Fruit fly (Drosophila melanogaster): ENCODE measurements around the gene CG33223.
A peak's percentile ranks its signal among the peaks of the same experiment; 100 is the strongest.

CG33223 gene

dm6 chrX:8420772-8421448 is 62.8 kb downstream of the CG33223 start (continued):
- peak in 1 of 2 experiments; percentile 68 for TF ChIP-seq eve (GFP tag; optimal IDR thresholded peaks at IDR 0.05)
- peak; percentile 29 for TF ChIP-seq CG13296 (GFP tag; optimal IDR thresholded peaks at IDR 0.05)
- no peak for TF ChIP-seq bigmax (GFP tag; optimal IDR thresholded peaks at IDR 0.05)
- TF ChIP-seq schlank (tag; optimal IDR thresholded peaks at IDR 0.05), result no peak
- no peak for TF ChIP-seq mirr (GFP tag; optimal IDR thresholded peaks at IDR 0.05)
- no peak for TF ChIP-seq ems (GFP tag; optimal IDR thresholded peaks at IDR 0.05)
- no peak for TF ChIP-seq pita (GFP tag; optimal IDR thresholded peaks at IDR 0.05)
- peak; percentile 60 for TF ChIP-seq stwl (tag; optimal IDR thresholded peaks at IDR 0.05)
- peak; percentile 29 for TF ChIP-seq MTF-1 (GFP tag; optimal IDR thresholded peaks at IDR 0.05; ENCODE audit: borderline replicate concordance)
- TF ChIP-seq MBD-R2 (GFP tag; IDR thresholded peaks at IDR 0.05), result 0 out of 2 replicates have a peak, but pooled peaks have one; percentile 22
- no peak for TF ChIP-seq CG2678 (tag; optimal IDR thresholded peaks at IDR 0.05)
- no peak for TF ChIP-seq CG12219 (GFP tag; optimal IDR thresholded peaks at IDR 0.05)
- TF ChIP-seq dimm (GFP tag; IDR thresholded peaks at IDR 0.05), result no peak
- TF ChIP-seq E2f2 (GFP tag; IDR thresholded peaks at IDR 0.05), result peak; percentile 36; the same call in 1 of the 2 replicates
- TF ChIP-seq Blimp-1 (GFP tag; optimal IDR thresholded peaks at IDR 0.05), result peak; percentile 16
- peak; percentile 27; the same call in 1 of the 2 replicates for TF ChIP-seq CG6689 (GFP tag; IDR thresholded peaks at IDR 0.05)
- TF ChIP-seq Mad (GFP tag; optimal IDR thresholded peaks at IDR 0.05), result no peak
- no peak for TF ChIP-seq CG7271 (tag; optimal IDR thresholded peaks at IDR 0.05)
- TF ChIP-seq CG2120 (GFP tag; optimal IDR thresholded peaks at IDR 0.05), result peak; percentile 30
- TF ChIP-seq Doc2 (GFP tag; IDR thresholded peaks at IDR 0.05), result no peak
- TF ChIP-seq CG16813 (GFP tag; IDR thresholded peaks at IDR 0.05; ENCODE audit: partially characterized antibody), result peak; percentile 29; the same call in 1 of the 3 replicates
- TF ChIP-seq yki (optimal IDR thresholded peaks at IDR 0.05), result peak; percentile 99
- TF ChIP-seq stc (GFP tag; IDR thresholded peaks at IDR 0.05), result peak; percentile 21; the same call in 1 of the 2 replicates
- TF ChIP-seq Lhr (GFP tag; optimal IDR thresholded peaks at IDR 0.05), result no peak
- TF ChIP-seq cad (GFP tag; optimal IDR thresholded peaks at IDR 0.05), result peak; percentile 44
- no peak for TF ChIP-seq CG8281 (tag; optimal IDR thresholded peaks at IDR 0.05)
- TF ChIP-seq CG8089 (GFP tag; optimal IDR thresholded peaks at IDR 0.05), result no peak
- TF ChIP-seq hkb (optimal IDR thresholded peaks at IDR 0.05), result no peak
- 0 out of 2 replicates have a peak, but pooled peaks have one; percentile 30 for TF ChIP-seq hkb (GFP tag; IDR thresholded peaks at IDR 0.05)
- TF ChIP-seq CG3407 (GFP tag; optimal IDR thresholded peaks at IDR 0.05), result no peak

DNA sequence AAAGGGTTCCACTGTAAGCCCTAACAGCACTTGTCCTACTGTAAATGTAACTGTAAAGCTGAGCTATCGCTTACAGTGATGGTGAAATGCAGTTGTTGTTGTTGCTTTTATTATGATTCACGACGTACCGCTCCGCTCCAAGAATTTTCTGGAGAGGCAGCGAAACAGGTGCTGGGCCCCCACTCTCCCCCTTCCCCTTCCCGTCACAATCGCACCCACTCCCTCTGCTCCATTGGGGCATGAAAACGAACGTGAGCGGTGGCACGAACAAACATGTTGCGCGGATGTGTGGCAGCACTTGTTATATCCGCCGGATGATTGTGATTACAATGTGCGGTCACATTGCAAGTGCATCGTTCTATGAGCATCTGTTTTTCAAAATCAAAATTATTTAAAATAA is 64.2 kb downstream of the CG33223 start:
- TF ChIP-seq bsh (GFP tag; optimal IDR thresholded peaks at IDR 0.05), result no peak
- peak; percentile 25 for TF ChIP-seq sd (tag; optimal IDR thresholded peaks at IDR 0.05)
- TF ChIP-seq abd-A (tag; optimal IDR thresholded peaks at IDR 0.05), result no peak
- TF ChIP-seq Chrac-16 (GFP tag; optimal IDR thresholded peaks at IDR 0.05), result no peak
- TF ChIP-seq CG6791 (GFP tag; IDR thresholded peaks at IDR 0.05; ENCODE audit: partially characterized antibody), result peak; percentile 15; the same call in 1 of the 3 replicates
- peak; percentile 43 for TF ChIP-seq CG14710 (tag; optimal IDR thresholded peaks at IDR 0.05)
- no peak for TF ChIP-seq Lim3 (GFP tag; IDR thresholded peaks at IDR 0.05)
- peak; percentile 14 for TF ChIP-seq CG15479 (GFP tag; optimal IDR thresholded peaks at IDR 0.05)
- TF ChIP-seq so (GFP tag; IDR thresholded peaks at IDR 0.05), result no peak
- peak; percentile 44 for TF ChIP-seq twi (tag; optimal IDR thresholded peaks at IDR 0.05)
- TF ChIP-seq Blimp-1 (GFP tag; optimal IDR thresholded peaks at IDR 0.05), result peak; percentile 45
- no peak for TF ChIP-seq fd96Cb (tag; optimal IDR thresholded peaks at IDR 0.05)
- 0 out of 2 replicates have a peak, but pooled peaks have one; percentile 10 for TF ChIP-seq chm (GFP tag; IDR thresholded peaks at IDR 0.05)
- TF ChIP-seq mam (GFP tag; optimal IDR thresholded peaks at IDR 0.05), result no peak
- peak; percentile 71 for TF ChIP-seq CG4360 (GFP tag; IDR thresholded peaks at IDR 0.05)
- peak; percentile 84 for TF ChIP-seq crol (GFP tag; IDR thresholded peaks at IDR 0.05)
- TF ChIP-seq CG31441 (GFP tag; IDR thresholded peaks at IDR 0.05), result no peak
- TF ChIP-seq p53 (GFP tag; optimal IDR thresholded peaks at IDR 0.05), result peak; percentile 84
- TF ChIP-seq CG3838 (GFP tag; optimal IDR thresholded peaks at IDR 0.05), result no peak
- peak; percentile 4 for TF ChIP-seq kah (GFP tag; optimal IDR thresholded peaks at IDR 0.05)
- TF ChIP-seq kni (GFP tag; optimal IDR thresholded peaks at IDR 0.05), result peak; percentile 75
- TF ChIP-seq ranshi (GFP tag; IDR thresholded peaks at IDR 0.05), result no peak
